Fruit fly (Drosophila melanogaster) S2 (cell line): ENCODE measurements around the gene Drak.

ENCODE experiments used
- CG8478 ChIP-seq: fragments of >200 bp; optimal IDR thresholded peaks from 2 replicates; lab custom pipeline; 2018
- CTCF ChIP-seq, 2 experiments: fragments of >200 bp; optimal IDR thresholded peaks; 2 replicates each; lab custom pipeline; 2018

DNA sequence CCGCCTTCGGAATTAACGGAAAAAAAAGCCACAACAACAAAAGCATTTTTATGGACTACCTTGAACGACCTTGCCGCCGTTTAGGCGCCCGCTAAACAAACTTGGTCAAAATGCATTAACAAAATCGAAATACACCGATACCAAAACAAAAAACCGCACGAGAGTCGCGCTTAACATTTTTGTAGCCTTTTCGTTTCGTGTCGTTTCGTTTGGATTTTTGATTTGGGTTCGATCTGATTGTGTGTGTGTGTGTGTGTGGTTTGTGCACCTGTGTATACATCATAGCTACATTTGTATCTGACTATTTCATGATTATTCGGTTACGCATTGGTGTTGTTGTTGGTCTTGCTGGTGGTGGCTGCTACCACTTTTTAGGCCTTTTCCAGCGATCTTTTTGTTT, 22.6 kb downstream of the Drak start:
- no peak for TF ChIP-seq CTCF (optimal IDR thresholded peaks at IDR 0.05; lab: Kevin White, UChicago)
- TF ChIP-seq CG8478 (lab: Kevin White, UChicago): no peak
